Worm (Caenorhabditis elegans) whole organism, L2 larva: ENCODE results near the gene F47G3.4.

Experiments used
- ZK546.5 ChIP-seq: sonication (generic microtip); optimal IDR thresholded peaks from 2 replicates; lab custom pipeline; 2017; ENCODE audit warnings: missing biosample characterization, missing genetic modification characterization
- ama-1 ChIP-seq: fragments of 150-350 bp; optimal IDR thresholded peaks from 2 replicates; lab custom pipeline; 2018; ENCODE audit warnings: inconsistent platforms
- egl-27 ChIP-seq: sonication (generic microtip); optimal IDR thresholded peaks from 3 replicates; lab custom pipeline; 2017; ENCODE audit warnings: missing biosample characterization, missing genetic modification reagents, missing genetic modification characterization
- lin-13 ChIP-seq: fragments of 150-350 bp; optimal IDR thresholded peaks from 2 replicates; lab custom pipeline; 2014; ENCODE audit warnings: missing biosample characterization, missing genetic modification reagents, missing genetic modification characterization
- lin-39 ChIP-seq: fragments of 150-350 bp; optimal IDR thresholded peaks from 2 replicates; lab custom pipeline; 2014; ENCODE audit warnings: missing biosample characterization, missing genetic modification reagents, missing genetic modification characterization
- mdl-1 ChIP-seq, 2 experiments: fragments of 150-350 bp in 1 of 2; sonication (generic microtip) in 1 of 2; optimal IDR thresholded peaks; 2 replicates each; lab custom pipeline; 2017; ENCODE audit warnings: missing biosample characterization in 2 of 2, missing genetic modification characterization in 2 of 2
- nhr-23 ChIP-seq: fragments of 150-350 bp; optimal IDR thresholded peaks from 2 replicates; lab custom pipeline; 2014; ENCODE audit warnings: missing biosample characterization, missing genetic modification reagents, missing genetic modification characterization
- nhr-237 ChIP-seq: fragments of 150-350 bp; optimal IDR thresholded peaks from 2 replicates; lab custom pipeline; 2014; ENCODE audit warnings: missing biosample characterization, missing genetic modification characterization
- snpc-4 ChIP-seq: fragments of 150-350 bp; optimal IDR thresholded peaks from 2 replicates; lab custom pipeline; 2014; ENCODE audit warnings: missing biosample characterization, missing genetic modification characterization
- unc-55 ChIP-seq: fragments of 150-350 bp; sonication (generic microtip); optimal IDR thresholded peaks from 3 replicates; lab custom pipeline; 2014; ENCODE audit warnings: missing biosample characterization, missing genetic modification reagents, missing genetic modification characterization
- ztf-1 ChIP-seq: fragments of 200-800 bp; sonication (Bioruptor generic); conservative IDR thresholded peaks from 2 replicates; pipeline ENCODE4 v1.3.6; 2022; ENCODE audit warnings: missing genetic modification characterization, missing compliant biosample characterization
- ztf-11 ChIP-seq: sonication (generic microtip); optimal IDR thresholded peaks from 2 replicates; lab custom pipeline; 2017; ENCODE audit warnings: missing biosample characterization, missing genetic modification characterization

DNA sequence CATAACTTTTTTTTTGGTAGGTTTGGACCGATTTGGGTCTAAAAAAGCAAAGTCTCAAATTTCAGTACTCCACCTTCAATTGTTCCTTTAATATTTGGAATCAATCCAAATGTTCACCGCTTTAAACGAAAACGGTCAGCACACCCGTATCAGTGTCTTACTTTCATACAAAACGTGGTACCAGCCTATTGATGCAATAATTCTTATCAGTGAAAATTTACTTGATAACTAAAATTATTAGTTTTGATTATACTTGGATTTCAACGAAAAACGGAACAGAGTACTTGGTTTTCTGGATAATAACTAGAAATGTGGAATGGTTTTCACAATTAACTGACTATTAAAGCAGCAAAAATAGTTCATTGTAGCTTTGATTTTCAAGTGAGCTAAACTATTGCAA is 10.7 kb upstream of the F47G3.4 start:
- no peak for TF ChIP-seq mdl-1 (tag; optimal IDR thresholded peaks at IDR 0.05; lab: Kevin White, UChicago)
- TF ChIP-seq egl-27 (tag; lab: Kevin White, UChicago), result no peak
- TF ChIP-seq ZK546.5 (tag; lab: Kevin White, UChicago), result no peak
- TF ChIP-seq nhr-23, result no peak
- no peak for TF ChIP-seq lin-39 (tag; lab: Kevin White, UChicago)
- no peak for TF ChIP-seq lin-13
- TF ChIP-seq unc-55 (GFP tag; lab: Kevin White, UChicago), result no peak
- no peak for TF ChIP-seq nhr-237 (tag; lab: Kevin White, UChicago)
- TF ChIP-seq ama-1 (lab: Kevin White, UChicago), result no peak
- no peak for TF ChIP-seq ztf-11
- TF ChIP-seq snpc-4 (tag; lab: Kevin White, UChicago), result no peak
- TF ChIP-seq ztf-1 (GFP tag; lab: Robert Waterston, UW), result no peak
